Worm (Caenorhabditis elegans) whole organism, young adult: ENCODE results near the gene F54C9.3.

Source experiments
- B0336.3 ChIP-seq: fragments of 200-800 bp; sonication (Bioruptor generic); IDR thresholded peaks from 2 replicates; pipeline ENCODE4 v1.3.6; 2022; ENCODE audit warnings: missing genetic modification characterization, missing compliant biosample characterization
- C17E4.6 ChIP-seq: fragments of 200-800 bp; sonication (Bioruptor generic); IDR thresholded peaks from 2 replicates; pipeline ENCODE4 v1.3.6; 2022; ENCODE audit warnings: missing genetic modification reagents, missing genetic modification characterization, missing compliant biosample characterization
- F10E7.11 ChIP-seq: sonication (generic microtip); optimal IDR thresholded peaks from 2 replicates; lab custom pipeline; 2017; ENCODE audit warnings: mild to moderate bottlenecking, missing genetic modification characterization, moderate library complexity, missing compliant biosample characterization
- F22D6.2 ChIP-seq: sonication (generic microtip); optimal IDR thresholded peaks from 2 replicates; lab custom pipeline; 2016; ENCODE audit warnings: mild to moderate bottlenecking, missing genetic modification characterization, missing compliant biosample characterization
- F23B12.7 ChIP-seq: sonication (generic microtip); optimal IDR thresholded peaks from 2 replicates; lab custom pipeline; 2017; ENCODE audit warnings: missing genetic modification characterization, mild to moderate bottlenecking, missing compliant biosample characterization, antibody characterized with exemption, moderate library complexity; ENCODE audit not compliant: insufficient read depth
- F33H1.4 ChIP-seq: fragments of 200-800 bp; sonication (Bioruptor generic); IDR thresholded peaks from 2 replicates; pipeline ENCODE4 v1.3.6; 2022; ENCODE audit warnings: missing genetic modification reagents, missing genetic modification characterization, missing compliant biosample characterization
- F52B5.7 ChIP-seq: sonication (generic microtip); optimal IDR thresholded peaks from 2 replicates; lab custom pipeline; 2016; ENCODE audit warnings: mild to moderate bottlenecking, missing genetic modification characterization, missing compliant biosample characterization
- F55B11.4 ChIP-seq: sonication (generic microtip); optimal IDR thresholded peaks from 2 replicates; lab custom pipeline; 2016; ENCODE audit warnings: missing compliant biosample characterization, missing genetic modification characterization, borderline replicate concordance; ENCODE audit not compliant: insufficient read depth
- K11D2.4 ChIP-seq: fragments of 200-800 bp; sonication (Bioruptor generic); IDR thresholded peaks from 2 replicates; pipeline ENCODE4 v1.3.6; 2022; ENCODE audit warnings: missing genetic modification reagents, missing genetic modification characterization, missing compliant biosample characterization
- Y56A3A.18 ChIP-seq: fragments of 200-800 bp; sonication (Bioruptor generic); IDR thresholded peaks from 2 replicates; pipeline ENCODE4 v1.3.6; 2022; ENCODE audit warnings: missing genetic modification reagents, missing genetic modification characterization, missing compliant biosample characterization
- ama-1 ChIP-seq, 3 experiments: fragments of 150-350 bp in 1 of 3; sonication (generic microtip) in 2 of 3; optimal IDR thresholded peaks; 2 replicates each; lab custom pipeline; 2014 to 2018; ENCODE audit warnings: missing biosample characterization in 2 of 3, missing genetic modification characterization in 2 of 3, missing genetic modification reagents in 2 of 3
- bed-2 ChIP-seq: fragments of 200-800 bp; sonication (Bioruptor generic); IDR thresholded peaks from 2 replicates; pipeline ENCODE4 v1.3.6; 2022; ENCODE audit warnings: missing genetic modification reagents, missing genetic modification characterization, missing compliant biosample characterization
- ccch-3 ChIP-seq: fragments of 200-800 bp; sonication (Bioruptor generic); optimal IDR thresholded peaks from 2 replicates; lab custom pipeline; 2018; ENCODE audit warnings: mild to moderate bottlenecking, missing genetic modification characterization, missing compliant biosample characterization
- cebp-1 ChIP-seq, 2 experiments: fragments of 200-800 bp in 1 of 2; sonication (Bioruptor generic) in 1 of 2; sonication (generic microtip) in 1 of 2; IDR thresholded peaks in 1 of 2; optimal IDR thresholded peaks in 1 of 2; 2 replicates each; pipeline versions ENCODE4 v1.3.6 to Lab custom; 2017 to 2022; ENCODE audit warnings: missing compliant biosample characterization in 2 of 2, missing genetic modification characterization in 2 of 2, mild to moderate bottlenecking in 1 of 2, missing genetic modification reagents in 1 of 2, moderate library complexity in 1 of 2
- ceh-27 ChIP-seq: fragments of 200-800 bp; sonication (Bioruptor generic); optimal IDR thresholded peaks from 2 replicates; lab custom pipeline; 2018; ENCODE audit warnings: mild to moderate bottlenecking, missing genetic modification characterization, moderate library complexity, missing compliant biosample characterization
- ceh-40 ChIP-seq: fragments of 200-800 bp; sonication (Bioruptor generic); IDR thresholded peaks from 2 replicates; pipeline ENCODE4 v1.3.6; 2022; ENCODE audit warnings: missing genetic modification characterization, missing compliant biosample characterization
- chd-7 ChIP-seq: sonication (generic microtip); optimal IDR thresholded peaks from 2 replicates; lab custom pipeline; 2016; ENCODE audit warnings: mild to moderate bottlenecking, missing genetic modification characterization, moderate library complexity, missing compliant biosample characterization
- die-1 ChIP-seq: sonication (generic microtip); optimal IDR thresholded peaks from 2 replicates; lab custom pipeline; 2016; ENCODE audit warnings: missing genotype, mild to moderate bottlenecking, missing genetic modification characterization, missing compliant biosample characterization
- egl-18 ChIP-seq: fragments of 200-800 bp; sonication (Bioruptor generic); IDR thresholded peaks from 2 replicates; pipeline ENCODE4 v1.3.6; 2022; ENCODE audit warnings: missing genetic modification reagents, missing genetic modification characterization, missing compliant biosample characterization
- ets-4 ChIP-seq: fragments of 200-800 bp; sonication (Bioruptor generic); optimal IDR thresholded peaks from 2 replicates; lab custom pipeline; 2018; ENCODE audit warnings: mild to moderate bottlenecking, missing genetic modification characterization, missing compliant biosample characterization
- fkh-3 ChIP-seq: sonication (generic microtip); optimal IDR thresholded peaks from 2 replicates; lab custom pipeline; 2016; ENCODE audit warnings: mild to moderate bottlenecking, missing genetic modification characterization, missing compliant biosample characterization
- hlh-12 ChIP-seq: sonication (generic microtip); optimal IDR thresholded peaks from 2 replicates; lab custom pipeline; 2016; ENCODE audit warnings: missing genetic modification characterization, missing compliant biosample characterization
- hlh-26 ChIP-seq: fragments of 200-800 bp; sonication (Bioruptor generic); conservative IDR thresholded peaks from 2 replicates; pipeline ENCODE4 v1.3.6; 2022; ENCODE audit warnings: missing genetic modification reagents, missing genetic modification characterization, missing compliant biosample characterization
- hmg-1.2 ChIP-seq: fragments of 200-800 bp; sonication (Bioruptor generic); IDR thresholded peaks from 2 replicates; pipeline ENCODE4 v1.3.6; 2022; ENCODE audit warnings: missing genetic modification reagents, missing genetic modification characterization, missing compliant biosample characterization
- hrde-1 ChIP-seq: sonication (generic microtip); optimal IDR thresholded peaks from 2 replicates; lab custom pipeline; 2016; ENCODE audit warnings: missing genetic modification characterization, mild to moderate bottlenecking, missing compliant biosample characterization, moderate library complexity, missing genotype, missing genetic modification reagents, borderline replicate concordance
- lag-1 ChIP-seq: fragments of 200-800 bp; sonication (Bioruptor generic); IDR thresholded peaks from 2 replicates; pipeline ENCODE4 v1.3.6; 2022; ENCODE audit warnings: missing genetic modification reagents, missing genetic modification characterization, missing compliant biosample characterization
- lin-40 ChIP-seq: sonication (generic microtip); optimal IDR thresholded peaks from 2 replicates; lab custom pipeline; 2016; ENCODE audit warnings: missing genetic modification characterization, mild to moderate bottlenecking, missing compliant biosample characterization, missing genotype, missing genetic modification reagents
- lin-54 ChIP-seq: fragments of 200-800 bp; sonication (Bioruptor generic); optimal IDR thresholded peaks from 2 replicates; lab custom pipeline; 2018; ENCODE audit warnings: mild to moderate bottlenecking, missing genetic modification characterization, missing compliant biosample characterization
- lsy-27 ChIP-seq: sonication (generic microtip); optimal IDR thresholded peaks from 2 replicates; lab custom pipeline; 2017; ENCODE audit warnings: missing genetic modification characterization, mild to moderate bottlenecking, missing compliant biosample characterization, antibody characterized with exemption, missing genotype, borderline replicate concordance; ENCODE audit not compliant: insufficient read depth
- madf-6 ChIP-seq: fragments of 200-800 bp; sonication (Bioruptor generic); IDR thresholded peaks from 2 replicates; pipeline ENCODE4 v1.3.6; 2022; ENCODE audit warnings: missing genetic modification reagents, missing genetic modification characterization, missing compliant biosample characterization
- nfya-2 ChIP-seq: fragments of 200-800 bp; sonication (Bioruptor generic); IDR thresholded peaks from 2 replicates; pipeline ENCODE4 v1.3.6; 2022; ENCODE audit warnings: missing genetic modification reagents, missing genetic modification characterization, missing compliant biosample characterization
- nfyb-1 ChIP-seq: fragments of 200-800 bp; sonication (Bioruptor generic); IDR thresholded peaks from 2 replicates; pipeline ENCODE4 v1.3.6; 2022; ENCODE audit warnings: missing genetic modification reagents, missing genetic modification characterization, missing compliant biosample characterization
- nhr-27 ChIP-seq: fragments of 200-800 bp; sonication (Bioruptor generic); optimal IDR thresholded peaks from 2 replicates; lab custom pipeline; 2018; ENCODE audit warnings: mild to moderate bottlenecking, missing genetic modification characterization, moderate library complexity, missing compliant biosample characterization
- pha-4 ChIP-seq: fragments of 150-350 bp; sonication (generic microtip); optimal IDR thresholded peaks from 2 replicates; lab custom pipeline; 2014; ENCODE audit warnings: missing biosample characterization, missing genetic modification reagents, missing genetic modification characterization
- rcor-1 ChIP-seq: fragments of 200-800 bp; sonication (Bioruptor generic); IDR thresholded peaks from 2 replicates; pipeline ENCODE4 v1.3.6; 2022; ENCODE audit warnings: missing genetic modification reagents, missing genetic modification characterization, missing compliant biosample characterization
- repo-1 ChIP-seq: sonication (generic microtip); optimal IDR thresholded peaks from 2 replicates; lab custom pipeline; 2017; ENCODE audit warnings: mild to moderate bottlenecking, missing genetic modification characterization, missing compliant biosample characterization
- snpc-1.1 ChIP-seq: sonication (generic microtip); optimal IDR thresholded peaks from 2 replicates; lab custom pipeline; 2017; ENCODE audit warnings: missing genetic modification characterization, mild to moderate bottlenecking, missing compliant biosample characterization, antibody characterized with exemption, moderate library complexity, missing genotype, missing genetic modification reagents; ENCODE audit not compliant: insufficient read depth
- snpc-4 ChIP-seq, 5 experiments: fragments of 150-350 bp in 1 of 5; sonication (generic microtip) in 4 of 5; optimal IDR thresholded peaks; 2 replicates each; lab custom pipeline; 2014 to 2018; ENCODE audit warnings: missing genetic modification characterization in 5 of 5, missing biosample characterization in 3 of 5, antibody characterized with exemption in 2 of 5, mild to moderate bottlenecking in 2 of 5, missing compliant biosample characterization in 2 of 5, missing genotype in 2 of 5, moderate library complexity in 2 of 5, missing genetic modification reagents in 1 of 5
- somi-1 ChIP-seq: fragments of 200-800 bp; sonication (Bioruptor generic); optimal IDR thresholded peaks from 2 replicates; lab custom pipeline; 2018; ENCODE audit warnings: mild to moderate bottlenecking, missing genetic modification characterization, missing compliant biosample characterization
- tlf-1 ChIP-seq: fragments of 200-800 bp; sonication (Bioruptor generic); optimal IDR thresholded peaks from 2 replicates; lab custom pipeline; 2018; ENCODE audit warnings: mild to moderate bottlenecking, missing genetic modification characterization, missing compliant biosample characterization
- unc-130 ChIP-seq: sonication (generic microtip); optimal IDR thresholded peaks from 2 replicates; lab custom pipeline; 2016; ENCODE audit warnings: missing genetic modification reagents, missing genetic modification characterization, missing compliant biosample characterization
- ztf-26 ChIP-seq: sonication (generic microtip); optimal IDR thresholded peaks from 2 replicates; lab custom pipeline; 2017; ENCODE audit warnings: missing genetic modification characterization, missing compliant biosample characterization
- ztf-3 ChIP-seq: fragments of 200-800 bp; sonication (Bioruptor generic); optimal IDR thresholded peaks from 2 replicates; lab custom pipeline; 2018; ENCODE audit warnings: mild to moderate bottlenecking, missing genetic modification characterization, missing compliant biosample characterization

F54C9.3 gene

ce11 chrII:8562002-8562401 lies 4.7 kb downstream of the F54C9.3 start, which contains the start of gene F54C9.14:
TSS of gene F54C9.14 (plus strand) at chrII:8562302.
- no peak for TF ChIP-seq egl-18 (GFP tag; lab: Robert Waterston, UW)
- no peak for TF ChIP-seq ets-4
- TF ChIP-seq ceh-27 (GFP tag; lab: Kevin White, UChicago), result no peak
- TF ChIP-seq ama-1 (optimal IDR thresholded peaks at IDR 0.05; lab: Kevin White, UChicago), result no peak
- no peak for TF ChIP-seq ama-1 (GFP tag; optimal IDR thresholded peaks at IDR 0.05; lab: Kevin White, UChicago)
- TF ChIP-seq F52B5.7 (tag; lab: Kevin White, UChicago), result no peak
- no peak for TF ChIP-seq F22D6.2 (tag; lab: Kevin White, UChicago)
- TF ChIP-seq nfya-2 (GFP tag; lab: Robert Waterston, UW), result no peak
- no peak for TF ChIP-seq cebp-1 (GFP tag; IDR thresholded peaks at IDR 0.05; lab: Robert Waterston, UW)
- no peak for TF ChIP-seq cebp-1 (tag; optimal IDR thresholded peaks at IDR 0.05; lab: Kevin White, UChicago)
- TF ChIP-seq lin-54 (GFP tag; lab: Kevin White, UChicago), result no peak
- no peak for TF ChIP-seq hlh-12 (tag; lab: Kevin White, UChicago)
- TF ChIP-seq die-1, result no peak
- TF ChIP-seq unc-130, result no peak

ce11 chrII:8561227-8561626 lies 5.4 kb downstream of the F54C9.3 start, which contains the start of gene iff-2:
TSS of gene iff-2 (minus strand) at chrII:8561367.
- TF ChIP-seq ceh-27 (GFP tag; lab: Kevin White, UChicago) (peak; percentile 100), F10E7.11 (tag; lab: Kevin White, UChicago) (peak; percentile 23), ccch-3 (GFP tag; lab: Kevin White, UChicago) (peak; percentile 39), hlh-26 (GFP tag; lab: Robert Waterston, UW) (no peak), Y56A3A.18 (peak; percentile 77; the same call in 1 of the 2 replicates), madf-6 (GFP tag; lab: Robert Waterston, UW) (no peak), unc-130 (no peak), nhr-27 (tag; lab: Kevin White, UChicago) (peak; percentile 62), nfyb-1 (GFP tag; lab: Robert Waterston, UW) (peak; percentile 97), rcor-1 (GFP tag; lab: Robert Waterston, UW) (peak; percentile 92), ets-4 (peak; percentile 99), ztf-26 (peak; percentile 98), somi-1 (GFP tag; lab: Kevin White, UChicago) (peak; percentile 93), fkh-3 (tag; lab: Kevin White, UChicago) (no peak), lag-1 (peak; percentile 29; the same call in 1 of the 2 replicates), chd-7 (tag; lab: Kevin White, UChicago) (peak; percentile 94), B0336.3 (GFP tag; lab: Robert Waterston, UW) (peak; percentile 97), lin-54 (GFP tag; lab: Kevin White, UChicago) (peak; percentile 98), lsy-27 (no peak), hmg-1.2 (GFP tag; lab: Robert Waterston, UW) (peak; percentile 95), F33H1.4 (GFP tag; lab: Robert Waterston, UW) (peak; percentile 81), F23B12.7 (peak; percentile 95), ceh-40 (GFP tag; lab: Robert Waterston, UW) (0 out of 2 replicates have a peak, but pooled peaks have one; percentile 64), K11D2.4 (GFP tag; lab: Robert Waterston, UW) (peak; percentile 97), tlf-1 (GFP tag; lab: Kevin White, UChicago) (peak; percentile 98), snpc-1.1 (tag; lab: Kevin White, UChicago) (peak; percentile 14), F55B11.4 (tag; lab: Kevin White, UChicago) (no peak), lin-40 (tag; lab: Kevin White, UChicago) (peak; percentile 98), repo-1 (tag; lab: Kevin White, UChicago) (peak; percentile 93), bed-2 (GFP tag; lab: Robert Waterston, UW) (peak; percentile 84; the same call in 1 of the 2 replicates), snpc-4 (GFP tag; optimal IDR thresholded peaks at IDR 0.05; lab: Kevin White, UChicago) (no peak), snpc-4 (tag; optimal IDR thresholded peaks at IDR 0.05; lab: Kevin White, UChicago) (peak in 3 of 4 experiments; percentile 84 to 89 (median 89)), C17E4.6 (peak; percentile 93), F22D6.2 (tag; lab: Kevin White, UChicago) (peak; percentile 90), egl-18 (GFP tag; lab: Robert Waterston, UW) (0 out of 2 replicates have a peak, but pooled peaks have one; percentile 58), hrde-1 (tag; lab: Kevin White, UChicago) (no peak), ztf-3 (GFP tag; lab: Kevin White, UChicago) (peak; percentile 93), pha-4 (tag; lab: Kevin White, UChicago) (peak; percentile 99)
